Worm (Caenorhabditis elegans) whole organism, L1 larva: ENCODE data around the gene inos-1.

ENCODE experiments used
- C04F5.9 ChIP-seq: sonication (generic microtip); optimal IDR thresholded peaks from 2 replicates; lab custom pipeline; 2016; ENCODE audit warnings: missing genetic modification characterization, missing compliant biosample characterization
- egl-27 ChIP-seq, 2 experiments: fragments of 150-350 bp in 1 of 2; sonication (generic microtip); optimal IDR thresholded peaks; 3 replicates each; lab custom pipeline; 2017 to 2018; ENCODE audit warnings: missing biosample characterization in 2 of 2, missing genetic modification characterization in 2 of 2, missing genetic modification reagents in 2 of 2
- fkh-8 ChIP-seq: sonication (generic microtip); optimal IDR thresholded peaks from 2 replicates; lab custom pipeline; 2016; ENCODE audit warnings: mild to moderate bottlenecking, missing genetic modification characterization, missing compliant biosample characterization
- skn-1 ChIP-seq: fragments of 150-350 bp; optimal IDR thresholded peaks from 2 replicates; lab custom pipeline; 2014; ENCODE audit warnings: missing biosample characterization, missing genetic modification characterization

ce11 chrII:11728545-11729105 is 28.5 kb upstream of the inos-1 start, which contains the start of gene alh-8:
- TF ChIP-seq fkh-8 (tag; lab: Kevin White, UChicago) (no peak), C04F5.9 (no peak), egl-27 (tag; optimal IDR thresholded peaks at IDR 0.05; lab: Kevin White, UChicago) (no peak), skn-1 (tag; lab: Kevin White, UChicago) (peak; percentile 29)
